Fruit fly (Drosophila melanogaster): ENCODE results near the gene CG6621.
A peak's percentile ranks its signal among the peaks of the same experiment; 100 is the strongest.

Gene CG6621

dm6 chr3R:10875515-10876434 is 17.6 kb downstream of the CG6621 start, which contains the start of gene Sodh2 (continued):
- peak; percentile 52 for TF ChIP-seq CG6272 (GFP tag; IDR thresholded peaks at IDR 0.05)
- no peak for TF ChIP-seq cad (GFP tag; optimal IDR thresholded peaks at IDR 0.05)
- TF ChIP-seq CG11398 (GFP tag; optimal IDR thresholded peaks at IDR 0.05) = peak; percentile 35
- peak; percentile 23; the same call in 1 of the 3 replicates for TF ChIP-seq so (GFP tag; IDR thresholded peaks at IDR 0.05)
- TF ChIP-seq CG8944 (GFP tag; optimal IDR thresholded peaks at IDR 0.05) = peak; percentile 53
- TF ChIP-seq fd96Cb (tag; optimal IDR thresholded peaks at IDR 0.05) = peak; percentile 39
- TF ChIP-seq Aef1 (GFP tag; IDR thresholded peaks at IDR 0.05) = peak; percentile 68
- peak; percentile 84 for TF ChIP-seq HHEX (GFP tag; optimal IDR thresholded peaks at IDR 0.05)
- TF ChIP-seq CG12942 (GFP tag; optimal IDR thresholded peaks at IDR 0.05) = peak; percentile 32
- TF ChIP-seq toy (GFP tag; IDR thresholded peaks at IDR 0.05) = 0 out of 2 replicates have a peak, but pooled peaks have one; percentile 39
- TF ChIP-seq CG11456 (GFP tag; IDR thresholded peaks at IDR 0.05) = peak; percentile 66; the same call in 2 of the 3 replicates
- TF ChIP-seq CG6175 (GFP tag; IDR thresholded peaks at IDR 0.05) = peak; percentile 65; the same call in 1 of the 3 replicates
- TF ChIP-seq prd (optimal IDR thresholded peaks at IDR 0.05) = no peak
- TF ChIP-seq prd (GFP tag; IDR thresholded peaks at IDR 0.05) = peak; percentile 80
- peak; percentile 42; the same call in 1 of the 2 replicates for TF ChIP-seq stc (GFP tag; IDR thresholded peaks at IDR 0.05)
- no peak; the same call in 1 of the 2 replicates for TF ChIP-seq bowl (GFP tag; IDR thresholded peaks at IDR 0.05)
- peak; percentile 77 for TF ChIP-seq CG7839 (tag; optimal IDR thresholded peaks at IDR 0.05)
- TF ChIP-seq Hand (GFP tag; optimal IDR thresholded peaks at IDR 0.05) = peak; percentile 69
- peak; percentile 59 for TF ChIP-seq CG12155 (GFP tag; optimal IDR thresholded peaks at IDR 0.05)
- peak; percentile 65 for TF ChIP-seq CG17612 (GFP tag; IDR thresholded peaks at IDR 0.05)
- peak; percentile 79 for TF ChIP-seq PHDP (tag; optimal IDR thresholded peaks at IDR 0.05)
- no peak for TF ChIP-seq dan (GFP tag; IDR thresholded peaks at IDR 0.05)
- TF ChIP-seq CG12744 (GFP tag; optimal IDR thresholded peaks at IDR 0.05) = no peak
- no peak; the same call in 1 of the 2 replicates for TF ChIP-seq wor (GFP tag; IDR thresholded peaks at IDR 0.05)
- no peak for TF ChIP-seq CG8478 (optimal IDR thresholded peaks at IDR 0.05)
- TF ChIP-seq CG2875 (GFP tag; optimal IDR thresholded peaks at IDR 0.05) = peak; percentile 63
- peak; percentile 33 for TF ChIP-seq CG3163 (GFP tag; optimal IDR thresholded peaks at IDR 0.05)
- TF ChIP-seq gt (GFP tag; IDR thresholded peaks at IDR 0.05) = no peak
- peak; percentile 83 for TF ChIP-seq CG34376 (GFP tag; optimal IDR thresholded peaks at IDR 0.05)
- peak; percentile 85 for TF ChIP-seq odd (GFP tag; optimal IDR thresholded peaks at IDR 0.05)
- TF ChIP-seq Spps (tag; optimal IDR thresholded peaks at IDR 0.05) = peak; percentile 39
- TF ChIP-seq dpn (GFP tag; optimal IDR thresholded peaks at IDR 0.05) = peak; percentile 39 to 69
- peak; percentile 20 for TF ChIP-seq CG4282 (GFP tag; optimal IDR thresholded peaks at IDR 0.05)
- peak; percentile 73 for TF ChIP-seq her (GFP tag; optimal IDR thresholded peaks at IDR 0.05)
- peak; percentile 82 for TF ChIP-seq CG17912 (GFP tag; optimal IDR thresholded peaks at IDR 0.05)
- TF ChIP-seq CG11723 (GFP tag; optimal IDR thresholded peaks at IDR 0.05) = peak; percentile 80
- TF ChIP-seq tgo (GFP tag; IDR thresholded peaks at IDR 0.05) = peak; percentile 54; the same call in 1 of the 3 replicates
- TF ChIP-seq Bgb (GFP tag; IDR thresholded peaks at IDR 0.05; ENCODE audit: partially characterized antibody) = no peak
- peak; percentile 66 for TF ChIP-seq Nf-YB (GFP tag; optimal IDR thresholded peaks at IDR 0.05)
- peak; percentile 81 for TF ChIP-seq CG15269 (tag; optimal IDR thresholded peaks at IDR 0.05)
- peak; percentile 77 for TF ChIP-seq Mrtf (GFP tag; IDR thresholded peaks at IDR 0.05)
- no peak for TF ChIP-seq CG1832 (GFP tag; optimal IDR thresholded peaks at IDR 0.05)
- TF ChIP-seq grau (tag; optimal IDR thresholded peaks at IDR 0.05) = peak; percentile 95
- TF ChIP-seq bcd (GFP tag; optimal IDR thresholded peaks at IDR 0.05) = peak; percentile 79
- peak; percentile 89 for TF ChIP-seq HLHmδ (GFP tag; optimal IDR thresholded peaks at IDR 0.05)
- TF ChIP-seq CG15514 (GFP tag; optimal IDR thresholded peaks at IDR 0.05) = peak; percentile 85
- TF ChIP-seq croc (GFP tag; conservative IDR thresholded peaks at IDR 0.05) = peak; percentile 15; the same call in 1 of the 3 replicates
- TF ChIP-seq ac (GFP tag; optimal IDR thresholded peaks at IDR 0.05) = peak; percentile 2
- no peak for TF ChIP-seq Hr39 (optimal IDR thresholded peaks at IDR 0.05)
